Fruit fly (Drosophila melanogaster) whole organism, adult: Measurements from ENCODE around the gene OtopLa.

Source experiments
- CG1620 ChIP-seq: fragments of 200-800 bp; sonication (Bioruptor generic); optimal IDR thresholded peaks from 2 replicates; lab custom pipeline; 2016; ENCODE audit warnings: missing biosample characterization, missing genetic modification characterization
- cnc ChIP-seq, 2 experiments: fragments of >200 bp; optimal IDR thresholded peaks; 2 replicates each; lab custom pipeline; 2017

- no peak for TF ChIP-seq cnc (optimal IDR thresholded peaks at IDR 0.05; lab: Kevin White, UChicago)
- TF ChIP-seq CG1620 (GFP tag; lab: Kevin White, UChicago) = no peak
Measured at dm6 chrX:5637543-5637942, 10.7 kb downstream of the OtopLa start.
